Worm (Caenorhabditis elegans): ENCODE results near the gene R186.8.

The R186.8 gene

ce11 chrV:12974047-12974446 is 6.3 kb upstream of the R186.8 start:
- TF ChIP-seq unc-62 (GFP tag; optimal IDR thresholded peaks at IDR 0.05): no peak

ce11 chrV:12970575-12971160 is 2.9 kb upstream of the R186.8 start, which contains the start of gene pnn-1:
Gene pnn-1 (plus strand): TSS chrV:12971110.
- no peak for TF ChIP-seq unc-62 (GFP tag; optimal IDR thresholded peaks at IDR 0.05)

- no peak for TF ChIP-seq unc-62 (GFP tag; optimal IDR thresholded peaks at IDR 0.05)
These were observed 773 bp upstream of the R186.8 start, which contains the start of gene lin-46 for ce11 chrV:12968555-12968954. Gene lin-46 (plus strand): TSS chrV:12968855.

ce11 chrV:12967110-12967509 is 672 bp downstream of the R186.8 start, which contains the start of gene R186.3:
Gene R186.3 (minus strand): TSS chrV:12967210.
- no peak for TF ChIP-seq unc-62 (GFP tag; optimal IDR thresholded peaks at IDR 0.05)

ce11 chrV:12964076-12964475 is 3.7 kb downstream of the R186.8 start, which contains the start of gene srd-35:
Gene srd-35 (plus strand): TSS chrV:12964376.
- no peak for TF ChIP-seq unc-62 (GFP tag; optimal IDR thresholded peaks at IDR 0.05)

ce11 chrV:12963192-12963591 is 4.6 kb downstream of the R186.8 start, which contains the start of gene hrg-9:
Gene hrg-9 (minus strand): TSS chrV:12963343.
- no peak for TF ChIP-seq unc-62 (GFP tag; optimal IDR thresholded peaks at IDR 0.05)

ce11 chrV:12961085-12961560 is 6.7 kb downstream of the R186.8 start, which contains the start of gene mpst-7:
Gene mpst-7 (minus strand): TSS chrV:12961135.
- TF ChIP-seq unc-62 (GFP tag; optimal IDR thresholded peaks at IDR 0.05): no peak

ce11 chrV:12954261-12954660 is 13.5 kb downstream of the R186.8 start:
- no peak for TF ChIP-seq unc-62 (GFP tag; optimal IDR thresholded peaks at IDR 0.05)

ce11 chrV:12953702-12954101 is 14.1 kb downstream of the R186.8 start, which contains the start of gene eif-3.K:
Gene eif-3.K (plus strand): TSS chrV:12954002.
- TF ChIP-seq unc-62 (GFP tag; optimal IDR thresholded peaks at IDR 0.05): no peak

- no peak for TF ChIP-seq unc-62 (GFP tag; optimal IDR thresholded peaks at IDR 0.05)
These were observed 15.5 kb downstream of the R186.8 start, which contains the start of gene pqn-68 for ce11 chrV:12952287-12952686. Gene pqn-68 (plus strand): TSS chrV:12952636.

- TF ChIP-seq unc-62 (GFP tag; optimal IDR thresholded peaks at IDR 0.05): no peak
These were observed 16.8 kb downstream of the R186.8 start, which contains the start of the genes T16G1.9 and T16G1.18 for ce11 chrV:12950812-12951528. Gene T16G1.9 (minus strand): TSS chrV:12950862. Gene T16G1.18 (plus strand): TSS chrV:12951304.

ce11 chrV:12949607-12950006 is 18.2 kb downstream of the R186.8 start, which contains the start of gene T16G1.13:
Gene T16G1.13 (plus strand): TSS chrV:12949907.
- no peak for TF ChIP-seq unc-62 (GFP tag; optimal IDR thresholded peaks at IDR 0.05)

- no peak for TF ChIP-seq unc-62 (GFP tag; optimal IDR thresholded peaks at IDR 0.05)
These were observed 23.0 kb downstream of the R186.8 start, which contains the start of gene grl-2 for ce11 chrV:12944775-12945174. Gene grl-2 (plus strand): TSS chrV:12945075.

ce11 chrV:12944229-12944628 is 23.6 kb downstream of the R186.8 start, which contains the start of gene T16G1.3:
Gene T16G1.3 (minus strand): TSS chrV:12944329.
- TF ChIP-seq unc-62 (GFP tag; optimal IDR thresholded peaks at IDR 0.05): no peak

ce11 chrV:12943399-12943798 is 24.4 kb downstream of the R186.8 start:
- TF ChIP-seq unc-62 (GFP tag; optimal IDR thresholded peaks at IDR 0.05): no peak

ce11 chrV:12941797-12942474 is 25.8 kb downstream of the R186.8 start, which contains the start of gene T16G1.4:
Gene T16G1.4 (minus strand): TSS chrV:12941847.
- TF ChIP-seq unc-62 (GFP tag; optimal IDR thresholded peaks at IDR 0.05): no peak
